Fruit fly (Drosophila melanogaster): ENCODE results near the gene CG5890.

Gene CG5890

DNA sequence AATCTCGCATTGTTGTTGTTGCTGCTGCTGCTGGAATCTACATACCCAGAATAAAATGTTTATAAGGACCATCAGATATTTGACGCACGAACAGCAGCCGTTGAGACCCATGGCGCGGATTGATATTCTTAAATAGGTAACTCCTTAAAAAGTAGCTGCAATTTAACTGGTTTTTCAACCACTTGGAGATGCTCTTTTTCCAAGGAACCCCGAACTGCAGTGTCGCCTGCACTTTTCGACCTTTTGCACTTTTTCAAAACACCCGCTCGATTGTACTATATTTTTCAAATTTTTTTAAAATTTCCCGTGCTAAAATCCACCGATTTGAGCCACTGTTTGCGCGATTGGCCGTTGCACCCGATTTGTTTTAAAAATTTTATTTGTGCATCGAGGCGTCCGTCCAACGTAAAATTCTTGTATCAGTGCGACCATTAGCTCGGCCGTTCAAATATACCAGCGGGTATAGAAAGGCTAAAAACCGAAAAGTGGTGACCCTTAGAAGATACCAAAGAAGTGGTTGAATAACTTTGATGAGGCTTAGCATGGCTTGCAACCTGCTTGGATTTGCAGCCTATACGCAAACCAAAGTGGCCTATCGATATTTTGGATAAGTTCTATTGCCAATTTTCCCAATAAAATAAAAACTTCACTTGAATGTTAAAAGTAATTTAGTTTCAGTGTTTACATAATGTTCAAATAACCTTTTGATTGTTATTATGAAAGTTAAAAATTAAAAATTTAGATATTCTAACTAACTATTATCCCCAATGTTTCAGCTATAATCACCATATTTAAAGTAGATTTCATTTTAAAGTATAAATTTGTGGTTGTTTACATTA, 25.2 kb downstream of the CG5890 start, which contains the start of gene Tsp96F:
Tsp96F (minus strand) TSS at position 457 of the 839 bp plus-strand sequence.
- TF ChIP-seq CG2202 (tag; optimal IDR thresholded peaks at IDR 0.05) (peak; percentile 21), hbn (GFP tag; IDR thresholded peaks at IDR 0.05; ENCODE audit: partially characterized antibody) (peak; percentile 30; the same call in 1 of the 2 replicates), NC2α (GFP tag; optimal IDR thresholded peaks at IDR 0.05) (no peak), Dll (GFP tag; IDR thresholded peaks at IDR 0.05; ENCODE audit: partially characterized antibody) (peak; percentile 68; the same call in 3 of the 4 replicates), CG42726 (GFP tag; IDR thresholded peaks at IDR 0.05; ENCODE audit: partially characterized antibody) (no peak), CG14050 (GFP tag; IDR thresholded peaks at IDR 0.05) (no peak), trem (tag; optimal IDR thresholded peaks at IDR 0.05) (peak; percentile 53), Myb (GFP tag; optimal IDR thresholded peaks at IDR 0.05) (peak; percentile 79), NfI (GFP tag; optimal IDR thresholded peaks at IDR 0.05) (peak; percentile 3), bcd (GFP tag; optimal IDR thresholded peaks at IDR 0.05) (peak; percentile 6), CG9797 (GFP tag; optimal IDR thresholded peaks at IDR 0.05) (peak; percentile 87), CTCF (GFP tag; optimal IDR thresholded peaks at IDR 0.05) (peak; percentile 48), Abd-B (GFP tag; optimal IDR thresholded peaks at IDR 0.05) (peak; percentile 32), pzg (GFP tag; optimal IDR thresholded peaks at IDR 0.05) (peak; percentile 96), CG17361 (GFP tag; IDR thresholded peaks at IDR 0.05) (no peak; the same call in 2 of the 3 replicates), gfzf (GFP tag; optimal IDR thresholded peaks at IDR 0.05) (peak; percentile 95), ken (GFP tag; IDR thresholded peaks at IDR 0.05) (0 out of 3 replicates have a peak, but pooled peaks have one; percentile 9), MTF-1 (GFP tag; optimal IDR thresholded peaks at IDR 0.05; ENCODE audit: borderline replicate concordance) (peak; percentile 42), CG32532 (GFP tag; IDR thresholded peaks at IDR 0.05) (no peak), CG34376 (GFP tag; optimal IDR thresholded peaks at IDR 0.05) (peak; percentile 36), HmgZ (tag; optimal IDR thresholded peaks at IDR 0.05) (peak; percentile 14), Xrp1 (GFP tag; IDR thresholded peaks at IDR 0.05) (peak; percentile 8; the same call in 1 of the 2 replicates), CG10267 (tag; optimal IDR thresholded peaks at IDR 0.05) (peak; percentile 32), sna (GFP tag; IDR thresholded peaks at IDR 0.05; ENCODE audit: partially characterized antibody) (0 out of 2 replicates have a peak, but pooled peaks have one; percentile 0), dpn (GFP tag; optimal IDR thresholded peaks at IDR 0.05) (peak in 1 of 2 experiments; percentile 9), CG33213 (GFP tag; optimal IDR thresholded peaks at IDR 0.05) (peak; percentile 66), CG14710 (tag; optimal IDR thresholded peaks at IDR 0.05) (peak; percentile 53), CG2116 (GFP tag; optimal IDR thresholded peaks at IDR 0.05) (peak; percentile 32), Ets97D (GFP tag; optimal IDR thresholded peaks at IDR 0.05) (peak; percentile 74), CG2712 (tag; optimal IDR thresholded peaks at IDR 0.05) (peak; percentile 7), bbx (GFP tag; IDR thresholded peaks at IDR 0.05; ENCODE audit: partially characterized antibody) (peak; percentile 69), BtbVII (GFP tag; optimal IDR thresholded peaks at IDR 0.05) (peak; percentile 4), sd (tag; optimal IDR thresholded peaks at IDR 0.05) (peak; percentile 45), Lhr (GFP tag; optimal IDR thresholded peaks at IDR 0.05) (peak; percentile 82), CG1529 (GFP tag; optimal IDR thresholded peaks at IDR 0.05) (no peak), zf30C (GFP tag; optimal IDR thresholded peaks at IDR 0.05) (no peak), CG7928 (GFP tag; optimal IDR thresholded peaks at IDR 0.05) (no peak), vvl (GFP tag; IDR thresholded peaks at IDR 0.05) (peak; percentile 30; the same call in 1 of the 2 replicates), CoRest (tag; optimal IDR thresholded peaks at IDR 0.05) (peak; percentile 18), peb (GFP tag; IDR thresholded peaks at IDR 0.05) (no peak), CG17829 (tag; optimal IDR thresholded peaks at IDR 0.05) (peak; percentile 4), Blimp-1 (GFP tag; optimal IDR thresholded peaks at IDR 0.05) (no peak), lab (GFP tag; optimal IDR thresholded peaks at IDR 0.05) (peak; percentile 4), CG13287 (GFP tag; IDR thresholded peaks at IDR 0.05; ENCODE audit: partially characterized antibody) (peak; percentile 67), CG4707 (GFP tag; optimal IDR thresholded peaks at IDR 0.05) (peak; percentile 33), CG9609 (GFP tag; optimal IDR thresholded peaks at IDR 0.05) (peak; percentile 7), sens (GFP tag) (peak; percentile 51)
